Fruit fly (Drosophila melanogaster) whole organism, embryonic: ENCODE results near the gene Argl.

ENCODE experiments used
- CG11723 ChIP-seq: fragments of 200-800 bp; sonication (Bioruptor generic); optimal IDR thresholded peaks from 2 replicates; lab custom pipeline; 2017; ENCODE audit warnings: missing biosample characterization, mild to moderate bottlenecking, missing genetic modification characterization
- CG12219 ChIP-seq: fragments of 200-800 bp; sonication (Bioruptor generic); optimal IDR thresholded peaks from 3 replicates; lab custom pipeline; 2018; ENCODE audit warnings: missing biosample characterization, mild to moderate bottlenecking, missing genetic modification characterization
- CG1647 ChIP-seq: fragments of 200-800 bp; sonication (Bioruptor generic); optimal IDR thresholded peaks from 3 replicates; lab custom pipeline; 2016; ENCODE audit warnings: missing biosample characterization, missing genetic modification characterization
- CG2678 ChIP-seq: fragments of 200-800 bp; sonication (Bioruptor generic); optimal IDR thresholded peaks from 3 replicates; lab custom pipeline; 2019; ENCODE audit warnings: missing biosample characterization, mild to moderate bottlenecking, missing genetic modification characterization, moderate library complexity
- CG31441 ChIP-seq: fragments of 200-800 bp; sonication (Bioruptor generic); IDR thresholded peaks from 2 replicates; pipeline ENCODE4 v1.3.6; 2022; ENCODE audit warnings: missing biosample characterization, missing genetic modification characterization
- CG3163 ChIP-seq: fragments of 200-800 bp; sonication (Bioruptor generic); optimal IDR thresholded peaks from 3 replicates; lab custom pipeline; 2016; ENCODE audit warnings: missing biosample characterization, missing genetic modification characterization
- CG3281 ChIP-seq: fragments of 200-800 bp; sonication (Bioruptor generic); optimal IDR thresholded peaks from 3 replicates; lab custom pipeline; 2017; ENCODE audit warnings: missing biosample characterization, mild to moderate bottlenecking, missing genetic modification characterization
- CG33213 ChIP-seq: fragments of 200-800 bp; sonication (Bioruptor generic); optimal IDR thresholded peaks from 3 replicates; lab custom pipeline; 2016; ENCODE audit warnings: missing biosample characterization, missing genetic modification characterization
- CG33557 ChIP-seq: fragments of 200-800 bp; sonication (Bioruptor generic); optimal IDR thresholded peaks from 2 replicates; lab custom pipeline; 2019; ENCODE audit warnings: missing biosample characterization, mild to moderate bottlenecking, missing genetic modification characterization, moderate library complexity
- CG3995 ChIP-seq: fragments of 200-800 bp; sonication (Bioruptor generic); optimal IDR thresholded peaks from 3 replicates; lab custom pipeline; 2016; ENCODE audit warnings: missing biosample characterization, missing genetic modification characterization
- CG4282 ChIP-seq: fragments of 200-800 bp; sonication (Bioruptor generic); optimal IDR thresholded peaks from 2 replicates; lab custom pipeline; 2016; ENCODE audit warnings: missing biosample characterization, missing genetic modification characterization
- CG4328 ChIP-seq: fragments of 200-800 bp; sonication (Bioruptor generic); optimal IDR thresholded peaks from 3 replicates; lab custom pipeline; 2017; ENCODE audit warnings: missing biosample characterization, missing genetic modification reagents, missing genetic modification characterization
- CG6813 ChIP-seq: fragments of 200-800 bp; sonication (Bioruptor generic); optimal IDR thresholded peaks from 2 replicates; lab custom pipeline; 2017; ENCODE audit warnings: missing biosample characterization, missing genetic modification characterization, mild to moderate bottlenecking, moderate library complexity, missing genetic modification reagents
- CG9876 ChIP-seq: fragments of 200-800 bp; sonication (Bioruptor generic); optimal IDR thresholded peaks from 2 replicates; lab custom pipeline; 2016; ENCODE audit warnings: missing biosample characterization, missing genetic modification characterization
- CHES-1-like ChIP-seq: fragments of 200-800 bp; sonication (Bioruptor generic); optimal IDR thresholded peaks from 2 replicates; lab custom pipeline; 2016; ENCODE audit warnings: missing biosample characterization, missing genetic modification characterization
- Drgx ChIP-seq: fragments of 200-800 bp; sonication (Bioruptor generic); IDR thresholded peaks from 2 replicates; pipeline ENCODE4 v1.3.6; 2022; ENCODE audit warnings: missing biosample characterization, missing genetic modification characterization
- HmgZ ChIP-seq: fragments of 200-800 bp; sonication (Bioruptor generic); optimal IDR thresholded peaks from 2 replicates; lab custom pipeline; 2018; ENCODE audit warnings: missing biosample characterization, mild to moderate bottlenecking, missing genetic modification characterization
- Med ChIP-seq: fragments of 200-800 bp; sonication (Bioruptor generic); peaks from one replicate; lab custom pipeline; 2016; ENCODE audit warnings: missing biosample characterization, missing genetic modification characterization, mild to moderate bottlenecking, inconsistent platforms, moderate library complexity
- Meics ChIP-seq: fragments of 200-800 bp; sonication (Bioruptor generic); optimal IDR thresholded peaks from 2 replicates; lab custom pipeline; 2017; ENCODE audit warnings: missing biosample characterization, mild to moderate bottlenecking, missing genetic modification characterization
- Pdp1 ChIP-seq, 2 experiments: fragments of 200-800 bp; sonication (Bioruptor generic); optimal IDR thresholded peaks; 3 replicates each; lab custom pipeline; 2016; ENCODE audit warnings: missing biosample characterization in 2 of 2, missing genetic modification characterization in 2 of 2, mild to moderate bottlenecking in 1 of 2, moderate library complexity in 1 of 2
- Ptx1 ChIP-seq: fragments of 200-800 bp; sonication (Bioruptor generic); IDR thresholded peaks from 2 replicates; pipeline ENCODE4 v1.3.6; 2022; ENCODE audit warnings: missing biosample characterization, missing genetic modification characterization
- Ssrp ChIP-seq: fragments of 200-800 bp; sonication (Bioruptor generic); optimal IDR thresholded peaks from 2 replicates; lab custom pipeline; 2018; ENCODE audit warnings: missing biosample characterization, mild to moderate bottlenecking, missing genetic modification characterization, moderate library complexity
- Stat92E ChIP-seq, 3 experiments: fragments of >200 bp in 2 of 3; fragments of 200-800 bp in 1 of 3; sonication (Bioruptor generic) in 1 of 3; optimal IDR thresholded peaks; 2 replicates each; lab custom pipeline; 2017 to 2019; ENCODE audit warnings: missing biosample characterization in 3 of 3, missing genetic modification characterization in 3 of 3, mild to moderate bottlenecking in 1 of 3, moderate library complexity in 1 of 3
- bab2 ChIP-seq: fragments of 200-800 bp; sonication (Bioruptor generic); optimal IDR thresholded peaks from 2 replicates; lab custom pipeline; 2016; ENCODE audit warnings: missing biosample characterization, missing genetic modification characterization
- ci ChIP-seq: fragments of 200-800 bp; sonication (Bioruptor generic); IDR thresholded peaks from 3 replicates; pipeline ENCODE4 v1.3.6; 2022; ENCODE audit warnings: missing biosample characterization, missing genetic modification characterization
- crol ChIP-seq: fragments of 200-800 bp; sonication (Bioruptor generic); IDR thresholded peaks from 2 replicates; pipeline ENCODE4 v1.3.6; 2022; ENCODE audit warnings: missing biosample characterization, missing genetic modification characterization
- dati ChIP-seq: fragments of 200-800 bp; sonication (Bioruptor generic); IDR thresholded peaks from 2 replicates; pipeline ENCODE4 v1.3.6; 2022; ENCODE audit warnings: missing biosample characterization, missing genetic modification characterization
- eve ChIP-seq, 2 experiments: fragments of >200 bp; optimal IDR thresholded peaks; 2 replicates each; lab custom pipeline; 2017; ENCODE audit warnings: missing biosample characterization in 2 of 2, missing genetic modification characterization in 2 of 2
- gcm2 ChIP-seq: fragments of 200-800 bp; sonication (Bioruptor generic); optimal IDR thresholded peaks from 2 replicates; lab custom pipeline; 2016; ENCODE audit warnings: missing biosample characterization, missing genetic modification characterization
- hkb ChIP-seq, 2 experiments: fragments of 200-800 bp in 1 of 2; fragments of >200 bp in 1 of 2; sonication (Bioruptor generic) in 1 of 2; IDR thresholded peaks in 1 of 2; optimal IDR thresholded peaks in 1 of 2; 2 replicates each; pipeline versions ENCODE4 v1.3.6 to Lab custom; 2017 to 2022; ENCODE audit warnings: missing biosample characterization in 1 of 2, missing genetic modification characterization in 1 of 2
- inv ChIP-seq: fragments of 200-800 bp; sonication (Bioruptor generic); IDR thresholded peaks from 2 replicates; pipeline ENCODE4 v1.3.6; 2022; ENCODE audit warnings: missing biosample characterization, missing genetic modification characterization; ENCODE audit not compliant: partially characterized antibody
- lola ChIP-seq, 3 experiments: fragments of >200 bp in 2 of 3; fragments of 200-800 bp in 1 of 3; sonication (Bioruptor generic) in 1 of 3; optimal IDR thresholded peaks; 2 replicates each; lab custom pipeline; 2017 to 2019; ENCODE audit warnings: missing biosample characterization in 3 of 3, missing genetic modification characterization in 3 of 3, mild to moderate bottlenecking in 1 of 3, moderate library complexity in 1 of 3
- maf-S ChIP-seq: fragments of 200-800 bp; sonication (Bioruptor generic); optimal IDR thresholded peaks from 2 replicates; lab custom pipeline; 2016; ENCODE audit warnings: missing biosample characterization, missing genetic modification characterization
- mirr ChIP-seq: fragments of 200-800 bp; sonication (Bioruptor generic); optimal IDR thresholded peaks from 3 replicates; lab custom pipeline; 2018; ENCODE audit warnings: missing biosample characterization, mild to moderate bottlenecking, missing genetic modification characterization
- nau ChIP-seq: fragments of 200-800 bp; sonication (Bioruptor generic); optimal IDR thresholded peaks from 3 replicates; lab custom pipeline; 2017; ENCODE audit warnings: missing biosample characterization, mild to moderate bottlenecking, missing genetic modification characterization, missing genetic modification reagents
- nom ChIP-seq: fragments of 200-800 bp; sonication (Bioruptor generic); optimal IDR thresholded peaks from 2 replicates; lab custom pipeline; 2017; ENCODE audit warnings: missing biosample characterization, missing genetic modification characterization, mild to moderate bottlenecking, moderate library complexity, missing genetic modification reagents
- pan ChIP-seq, 4 experiments: fragments of >200 bp in 3 of 4; fragments of 200-800 bp in 1 of 4; sonication (Bioruptor generic) in 1 of 4; optimal IDR thresholded peaks in 3 of 4; IDR thresholded peaks in 1 of 4; 2 replicates each; pipeline versions ENCODE4 v1.3.6 to Lab custom; 2017 to 2022; ENCODE audit warnings: missing biosample characterization in 2 of 4, missing genetic modification characterization in 2 of 4, mixed read lengths in 1 of 4
- pum ChIP-seq: fragments of 200-800 bp; sonication (Bioruptor generic); optimal IDR thresholded peaks from 2 replicates; lab custom pipeline; 2016; ENCODE audit warnings: missing biosample characterization, missing genetic modification characterization
- shn ChIP-seq: fragments of 200-800 bp; sonication (Bioruptor generic); optimal IDR thresholded peaks from 3 replicates; lab custom pipeline; 2016; ENCODE audit warnings: missing biosample characterization, missing genetic modification characterization
- sob ChIP-seq: fragments of 200-800 bp; sonication (Bioruptor generic); IDR thresholded peaks from 2 replicates; pipeline ENCODE4 v1.3.6; 2022; ENCODE audit warnings: missing biosample characterization, missing genetic modification characterization
- tap ChIP-seq: fragments of 200-800 bp; optimal IDR thresholded peaks from 3 replicates; lab custom pipeline; 2019; ENCODE audit warnings: missing biosample characterization, mild to moderate bottlenecking, missing genetic modification characterization, moderate library complexity
- tin ChIP-seq: fragments of 200-800 bp; sonication (Bioruptor generic); optimal IDR thresholded peaks from 3 replicates; lab custom pipeline; 2016; ENCODE audit warnings: missing biosample characterization, missing genetic modification characterization
- trem ChIP-seq: fragments of 200-800 bp; optimal IDR thresholded peaks from 3 replicates; lab custom pipeline; 2019; ENCODE audit warnings: missing biosample characterization, mild to moderate bottlenecking, missing genetic modification characterization, moderate library complexity
- trh ChIP-seq: fragments of 200-800 bp; sonication (Bioruptor generic); optimal IDR thresholded peaks from 2 replicates; lab custom pipeline; 2016; ENCODE audit warnings: missing biosample characterization, missing genetic modification characterization
- unpg ChIP-seq: fragments of 200-800 bp; sonication (Bioruptor generic); optimal IDR thresholded peaks from 3 replicates; lab custom pipeline; 2018; ENCODE audit warnings: missing biosample characterization, mild to moderate bottlenecking, missing genetic modification characterization, moderate library complexity
- z ChIP-seq: fragments of 200-800 bp; sonication (Bioruptor generic); IDR thresholded peaks from 3 replicates; pipeline ENCODE4 v1.3.6; 2022; ENCODE audit warnings: missing biosample characterization, missing genetic modification characterization
- zfh1 ChIP-seq: fragments of 200-800 bp; sonication (Bioruptor generic); IDR thresholded peaks from 3 replicates; pipeline ENCODE4 v1.3.6; 2022; ENCODE audit warnings: missing biosample characterization, missing genetic modification characterization

Gene Argl

DNA sequence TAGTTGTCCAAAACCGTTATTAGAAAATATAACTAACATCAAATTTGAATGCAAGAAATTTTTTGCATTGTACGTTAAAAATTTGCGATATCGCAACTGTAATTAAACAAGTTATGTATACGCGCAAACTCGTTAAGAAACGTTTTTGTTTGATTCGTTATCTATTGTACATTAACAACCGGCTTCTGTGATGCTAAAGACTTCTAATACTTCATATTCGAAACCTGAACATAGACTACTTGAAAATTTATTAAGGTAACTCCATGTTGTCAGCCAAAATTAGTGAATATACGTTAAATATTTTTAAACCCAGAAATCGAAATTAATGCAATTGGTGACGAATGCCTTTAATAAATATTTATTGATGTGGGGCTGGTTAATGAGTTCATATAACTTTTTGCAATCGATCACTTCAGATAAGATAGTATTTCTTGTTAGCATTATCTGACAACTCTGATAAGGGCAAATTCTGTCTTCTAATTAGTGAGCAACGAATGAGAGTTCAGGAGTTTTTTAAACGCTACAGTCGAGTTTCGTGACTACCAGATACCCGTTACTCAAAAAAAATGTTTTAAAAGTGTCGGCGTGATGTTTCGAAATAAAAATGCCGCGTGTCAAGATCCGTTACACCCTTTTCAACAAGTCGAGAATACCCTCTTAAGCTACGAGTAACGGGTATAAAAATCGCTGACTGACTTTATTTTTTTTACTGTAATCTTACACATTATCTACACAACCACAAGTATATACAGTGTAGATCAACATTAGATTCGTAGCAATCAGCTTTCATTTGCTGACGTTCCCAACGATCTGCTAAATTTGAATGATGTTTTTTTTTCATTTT, 10.5 kb upstream of the Argl start (continued):
- TF ChIP-seq CG4328 (GFP tag; lab: Kevin White, UChicago) (peak; percentile 15), Ssrp (tag; lab: Kevin White, UChicago) (peak; percentile 23), CG4282 (GFP tag; lab: Kevin White, UChicago) (peak; percentile 10), z (GFP tag; lab: Robert Waterston, UW) (no peak), Pdp1 (GFP tag; optimal IDR thresholded peaks at IDR 0.05; lab: Kevin White, UChicago) (peak; percentile 7 to 25), dati (no peak), CG11723 (GFP tag; lab: Kevin White, UChicago) (peak; percentile 11), CG2678 (tag; lab: Kevin White, UChicago) (peak; percentile 47), CG9876 (GFP tag; lab: Kevin White, UChicago) (peak; percentile 39), Med (GFP tag; lab: Kevin White, UChicago) (peak; percentile 93), CG12219 (GFP tag; lab: Kevin White, UChicago) (peak; percentile 30), maf-S (no peak), Stat92E (GFP tag; optimal IDR thresholded peaks at IDR 0.05; lab: Kevin White, UChicago) (no peak), CHES-1-like (GFP tag; lab: Kevin White, UChicago) (peak; percentile 17), pum (GFP tag; lab: Kevin White, UChicago) (peak; percentile 36), unpg (GFP tag; lab: Kevin White, UChicago) (peak; percentile 42), trem (tag; lab: Kevin White, UChicago) (peak; percentile 35), bab2 (GFP tag; lab: Kevin White, UChicago) (peak; percentile 40), CG33213 (GFP tag; lab: Kevin White, UChicago) (peak; percentile 51), tin (peak; percentile 23), eve (GFP tag; optimal IDR thresholded peaks at IDR 0.05; lab: Kevin White, UChicago) (peak in 1 of 2 experiments; percentile 68), CG3995 (peak; percentile 10), sob (GFP tag; lab: Robert Waterston, UW) (peak; percentile 36; the same call in 1 of the 2 replicates), Meics (peak; percentile 77), CG6813 (GFP tag; lab: Kevin White, UChicago) (peak; percentile 9), mirr (GFP tag; lab: Kevin White, UChicago) (peak; percentile 42), ci (GFP tag; lab: Robert Waterston, UW) (peak; percentile 68), gcm2 (GFP tag; lab: Kevin White, UChicago) (peak; percentile 11), shn (peak; percentile 58), trh (GFP tag; lab: Kevin White, UChicago) (no peak), CG3163 (GFP tag; lab: Kevin White, UChicago) (peak; percentile 50), CG3281 (peak; percentile 28), lola (GFP tag; optimal IDR thresholded peaks at IDR 0.05; lab: Kevin White, UChicago) (peak in 1 of 3 experiments; percentile 19), nom (GFP tag; lab: Kevin White, UChicago) (no peak), zfh1 (0 out of 3 replicates have a peak, but pooled peaks have one; percentile 22), crol (GFP tag; lab: Robert Waterston, UW) (no peak), hkb (optimal IDR thresholded peaks at IDR 0.05; lab: Kevin White, UChicago) (no peak), hkb (GFP tag; IDR thresholded peaks at IDR 0.05; lab: Robert Waterston, UW) (peak; percentile 66), CG1647 (no peak), nau (GFP tag; lab: Kevin White, UChicago) (peak; percentile 11), CG31441 (GFP tag; lab: Robert Waterston, UW) (0 out of 2 replicates have a peak, but pooled peaks have one; percentile 37), Drgx (GFP tag; lab: Robert Waterston, UW) (peak; percentile 77), pan (optimal IDR thresholded peaks at IDR 0.05; lab: Kevin White, UChicago) (no peak), pan (GFP tag; optimal IDR thresholded peaks at IDR 0.05 in 1 of 2, IDR thresholded peaks at IDR 0.05 in 1 of 2) (peak in 1 of 2 experiments; percentile 59), tap (tag; lab: Kevin White, UChicago) (no peak), Ptx1 (GFP tag; lab: Robert Waterston, UW) (peak; percentile 58), inv (no peak), HmgZ (peak; percentile 40), CG33557 (GFP tag; lab: Kevin White, UChicago) (no peak)
